Fruit fly (Drosophila melanogaster) whole organism, embryonic: ENCODE results near the gene CG9682.

Experiments used
- Adf1 ChIP-seq: fragments of 200-800 bp; sonication (Bioruptor generic); IDR thresholded peaks from 2 replicates; pipeline ENCODE4 v1.3.6; 2022; ENCODE audit warnings: missing biosample characterization, missing genetic modification characterization
- Atf-2 ChIP-seq: fragments of 200-800 bp; sonication (Bioruptor generic); optimal IDR thresholded peaks from 2 replicates; lab custom pipeline; 2016; ENCODE audit warnings: missing biosample characterization, missing genetic modification characterization
- Atf3 ChIP-seq: fragments of 200-800 bp; sonication (Bioruptor generic); optimal IDR thresholded peaks from 3 replicates; lab custom pipeline; 2016; ENCODE audit warnings: missing biosample characterization, missing genetic modification characterization
- Atf6 ChIP-seq: fragments of 200-800 bp; sonication (Bioruptor generic); IDR thresholded peaks from 2 replicates; pipeline ENCODE4 v1.3.6; 2022; ENCODE audit warnings: missing biosample characterization, missing genetic modification characterization
- CG10654 ChIP-seq: fragments of 200-800 bp; sonication (Bioruptor generic); optimal IDR thresholded peaks from 2 replicates; lab custom pipeline; 2016; ENCODE audit warnings: missing biosample characterization, missing genetic modification characterization
- CG10959 ChIP-seq: fragments of 200-800 bp; sonication (Bioruptor generic); IDR thresholded peaks from 2 replicates; pipeline ENCODE4 v1.3.6; 2022; ENCODE audit warnings: missing biosample characterization, missing genetic modification characterization
- CG11398 ChIP-seq: fragments of 200-800 bp; sonication (Bioruptor generic); optimal IDR thresholded peaks from 2 replicates; lab custom pipeline; 2016; ENCODE audit warnings: missing biosample characterization, missing genetic modification characterization
- CG12744 ChIP-seq: fragments of 200-800 bp; sonication (Bioruptor generic); optimal IDR thresholded peaks from 2 replicates; lab custom pipeline; 2016; ENCODE audit warnings: missing biosample characterization, missing genetic modification characterization
- CG13894 ChIP-seq: fragments of 200-800 bp; sonication (Bioruptor generic); optimal IDR thresholded peaks from 3 replicates; lab custom pipeline; 2018; ENCODE audit warnings: missing biosample characterization, mild to moderate bottlenecking, missing genetic modification characterization, moderate library complexity
- CG15269 ChIP-seq: fragments of 200-800 bp; sonication (Bioruptor generic); optimal IDR thresholded peaks from 2 replicates; lab custom pipeline; 2018; ENCODE audit warnings: missing biosample characterization, mild to moderate bottlenecking, missing genetic modification characterization, moderate library complexity
- CG1529 ChIP-seq: fragments of 200-800 bp; sonication (Bioruptor generic); optimal IDR thresholded peaks from 3 replicates; lab custom pipeline; 2018; ENCODE audit warnings: missing biosample characterization, missing genetic modification characterization
- CG15696 ChIP-seq: fragments of 200-800 bp; sonication (Bioruptor generic); optimal IDR thresholded peaks from 2 replicates; lab custom pipeline; 2019; ENCODE audit warnings: missing biosample characterization, mild to moderate bottlenecking, missing genetic modification characterization, moderate library complexity
- CG17186 ChIP-seq: fragments of 200-800 bp; sonication (Bioruptor generic); optimal IDR thresholded peaks from 3 replicates; lab custom pipeline; 2017; ENCODE audit warnings: missing biosample characterization, missing genetic modification reagents, missing genetic modification characterization
- CG2678 ChIP-seq: fragments of 200-800 bp; sonication (Bioruptor generic); optimal IDR thresholded peaks from 3 replicates; lab custom pipeline; 2019; ENCODE audit warnings: missing biosample characterization, mild to moderate bottlenecking, missing genetic modification characterization, moderate library complexity
- CG30020 ChIP-seq: fragments of 200-800 bp; optimal IDR thresholded peaks from 2 replicates; lab custom pipeline; 2019; ENCODE audit warnings: missing biosample characterization, mild to moderate bottlenecking, missing genetic modification characterization, moderate library complexity
- CG30403 ChIP-seq: fragments of 200-800 bp; sonication (Bioruptor generic); optimal IDR thresholded peaks from 3 replicates; lab custom pipeline; 2016; ENCODE audit warnings: missing biosample characterization, missing genetic modification characterization
- CG32772 ChIP-seq: fragments of 200-800 bp; sonication (Bioruptor generic); IDR thresholded peaks from 2 replicates; pipeline ENCODE4 v1.3.6; 2022; ENCODE audit warnings: missing biosample characterization, missing genetic modification characterization
- CG33213 ChIP-seq: fragments of 200-800 bp; sonication (Bioruptor generic); optimal IDR thresholded peaks from 3 replicates; lab custom pipeline; 2016; ENCODE audit warnings: missing biosample characterization, missing genetic modification characterization
- CG4617 ChIP-seq: fragments of 200-800 bp; sonication (Bioruptor generic); optimal IDR thresholded peaks from 3 replicates; lab custom pipeline; 2016; ENCODE audit warnings: missing biosample characterization, missing genetic modification characterization, borderline replicate concordance
- CG6254 ChIP-seq: fragments of 200-800 bp; sonication (Bioruptor generic); optimal IDR thresholded peaks from 3 replicates; lab custom pipeline; 2017; ENCODE audit warnings: mild to moderate bottlenecking, missing biosample characterization, missing genetic modification reagents, missing genetic modification characterization
- CG6272 ChIP-seq: fragments of 200-800 bp; sonication (Bioruptor generic); IDR thresholded peaks from 2 replicates; pipeline ENCODE4 v1.3.6; 2022; ENCODE audit warnings: missing biosample characterization, missing genetic modification characterization
- CG7357 ChIP-seq: fragments of 200-800 bp; sonication (Bioruptor generic); IDR thresholded peaks from 3 replicates; pipeline ENCODE4 v1.3.6; 2022; ENCODE audit warnings: missing biosample characterization, missing genetic modification characterization
- Camta ChIP-seq: fragments of 200-800 bp; sonication (Bioruptor generic); optimal IDR thresholded peaks from 2 replicates; lab custom pipeline; 2016; ENCODE audit warnings: missing biosample characterization, missing genetic modification characterization
- D19A ChIP-seq: fragments of 200-800 bp; optimal IDR thresholded peaks from 3 replicates; lab custom pipeline; 2019; ENCODE audit warnings: missing biosample characterization, mild to moderate bottlenecking, missing genetic modification characterization, moderate library complexity
- Fer2 ChIP-seq: fragments of 200-800 bp; sonication (Bioruptor generic); optimal IDR thresholded peaks from 2 replicates; lab custom pipeline; 2018; ENCODE audit warnings: missing biosample characterization, mild to moderate bottlenecking, missing genetic modification characterization, moderate library complexity
- HHEX ChIP-seq: fragments of 200-800 bp; sonication (Bioruptor generic); optimal IDR thresholded peaks from 3 replicates; lab custom pipeline; 2017; ENCODE audit warnings: missing biosample characterization, mild to moderate bottlenecking, missing genetic modification characterization, missing genetic modification reagents
- HLH3B ChIP-seq: fragments of 200-800 bp; sonication (Bioruptor generic); IDR thresholded peaks from 2 replicates; pipeline ENCODE4 v1.3.6; 2022; ENCODE audit warnings: missing biosample characterization, missing genetic modification characterization
- Myb ChIP-seq: fragments of 200-800 bp; sonication (Bioruptor generic); optimal IDR thresholded peaks from 2 replicates; lab custom pipeline; 2016; ENCODE audit warnings: missing biosample characterization, missing genetic modification characterization
- NFAT ChIP-seq: fragments of 200-800 bp; sonication (Bioruptor generic); IDR thresholded peaks from 2 replicates; pipeline ENCODE4 v1.3.6; 2022; ENCODE audit warnings: missing biosample characterization, missing genetic modification characterization
- Neu2 ChIP-seq: fragments of 200-800 bp; sonication (Bioruptor generic); optimal IDR thresholded peaks from 3 replicates; lab custom pipeline; 2016; ENCODE audit warnings: missing biosample characterization, missing genetic modification characterization, borderline replicate concordance
- Nf-YA ChIP-seq: fragments of 200-800 bp; sonication (Bioruptor generic); IDR thresholded peaks from 2 replicates; pipeline ENCODE4 v1.3.6; 2022; ENCODE audit warnings: missing biosample characterization, missing genetic modification characterization
- Rfx ChIP-seq: fragments of 200-800 bp; sonication (Bioruptor generic); IDR thresholded peaks from 2 replicates; pipeline ENCODE4 v1.3.6; 2022; ENCODE audit warnings: missing biosample characterization, missing genetic modification characterization
- Scr ChIP-seq: fragments of 200-800 bp; sonication (Bioruptor generic); IDR thresholded peaks from 2 replicates; pipeline ENCODE4 v1.3.6; 2022; ENCODE audit warnings: missing biosample characterization, missing genetic modification characterization; ENCODE audit not compliant: partially characterized antibody
- Trl ChIP-seq, 3 experiments: fragments of >200 bp in 2 of 3; fragments of 200-800 bp in 1 of 3; sonication (Bioruptor generic) in 1 of 3; optimal IDR thresholded peaks; 2 replicates in 1 of 3; 3 replicates in 2 of 3; lab custom pipeline; 2016 to 2017; ENCODE audit warnings: missing biosample characterization in 1 of 3, missing genetic modification characterization in 1 of 3
- Usf ChIP-seq: fragments of 200-800 bp; sonication (Bioruptor generic); optimal IDR thresholded peaks from 2 replicates; lab custom pipeline; 2017; ENCODE audit warnings: missing genotype, missing biosample characterization, missing genetic modification characterization
- Vsx1 ChIP-seq: fragments of 200-800 bp; sonication (Bioruptor generic); optimal IDR thresholded peaks from 2 replicates; lab custom pipeline; 2017; ENCODE audit warnings: missing biosample characterization, mild to moderate bottlenecking, missing genetic modification characterization, missing genetic modification reagents
- Xbp1 ChIP-seq: fragments of 200-800 bp; sonication (Bioruptor generic); optimal IDR thresholded peaks from 3 replicates; lab custom pipeline; 2016; ENCODE audit warnings: missing biosample characterization, mild to moderate bottlenecking, missing genetic modification characterization
- az2 ChIP-seq: fragments of 200-800 bp; sonication (Bioruptor generic); optimal IDR thresholded peaks from 3 replicates; lab custom pipeline; 2016; ENCODE audit warnings: missing biosample characterization, missing genetic modification characterization
- dpn ChIP-seq, 2 experiments: fragments of 200-800 bp; sonication (Bioruptor generic); optimal IDR thresholded peaks; 3 replicates each; lab custom pipeline; 2016; ENCODE audit warnings: missing biosample characterization in 2 of 2, missing genetic modification characterization in 2 of 2
- eve ChIP-seq, 2 experiments: fragments of >200 bp; optimal IDR thresholded peaks; 2 replicates each; lab custom pipeline; 2017; ENCODE audit warnings: missing biosample characterization in 2 of 2, missing genetic modification characterization in 2 of 2
- gce ChIP-seq: fragments of 200-800 bp; sonication (Bioruptor generic); IDR thresholded peaks from 3 replicates; pipeline ENCODE4 v1.3.6; 2022; ENCODE audit warnings: missing biosample characterization, missing genetic modification characterization
- nau ChIP-seq: fragments of 200-800 bp; sonication (Bioruptor generic); optimal IDR thresholded peaks from 3 replicates; lab custom pipeline; 2017; ENCODE audit warnings: missing biosample characterization, mild to moderate bottlenecking, missing genetic modification characterization, missing genetic modification reagents
- pros ChIP-seq: fragments of 200-800 bp; sonication (Bioruptor generic); optimal IDR thresholded peaks from 3 replicates; lab custom pipeline; 2019; ENCODE audit warnings: missing biosample characterization, mild to moderate bottlenecking, missing genetic modification characterization, moderate library complexity
- sd ChIP-seq: fragments of 200-800 bp; sonication (Bioruptor generic); optimal IDR thresholded peaks from 3 replicates; lab custom pipeline; 2018; ENCODE audit warnings: missing biosample characterization, mild to moderate bottlenecking, missing genetic modification characterization, moderate library complexity
- slbo ChIP-seq: fragments of 200-800 bp; sonication (Bioruptor generic); IDR thresholded peaks from 2 replicates; pipeline ENCODE4 v1.3.6; 2022; ENCODE audit warnings: missing biosample characterization, missing genetic modification characterization
- sr ChIP-seq: fragments of 200-800 bp; sonication (Bioruptor generic); IDR thresholded peaks from 3 replicates; pipeline ENCODE4 v1.3.6; 2022; ENCODE audit warnings: missing biosample characterization, missing genetic modification characterization
- toy ChIP-seq: fragments of 200-800 bp; sonication (Bioruptor generic); IDR thresholded peaks from 2 replicates; pipeline ENCODE4 v1.3.6; 2022; ENCODE audit warnings: missing biosample characterization, missing genetic modification characterization
- trh ChIP-seq: fragments of 200-800 bp; sonication (Bioruptor generic); optimal IDR thresholded peaks from 2 replicates; lab custom pipeline; 2016; ENCODE audit warnings: missing biosample characterization, missing genetic modification characterization
- usp ChIP-seq: fragments of >200 bp; optimal IDR thresholded peaks from 2 replicates; lab custom pipeline; 2017; ENCODE audit warnings: missing biosample characterization, missing genetic modification characterization

The CG9682 gene

dm6 chr3R:30276482-30277282 is 26.0 kb downstream of the CG9682 start (continued):
- TF ChIP-seq Adf1 (GFP tag; lab: Robert Waterston, UW) (peak; percentile 77), pros (GFP tag; lab: Kevin White, UChicago) (peak; percentile 11), Nf-YA (peak; percentile 29; the same call in 1 of the 2 replicates), CG33213 (GFP tag; lab: Kevin White, UChicago) (peak; percentile 46), CG15696 (tag; lab: Kevin White, UChicago) (peak; percentile 42), sr (GFP tag; lab: Robert Waterston, UW) (no peak), CG11398 (GFP tag; lab: Kevin White, UChicago) (peak; percentile 50), eve (GFP tag; optimal IDR thresholded peaks at IDR 0.05; lab: Kevin White, UChicago) (no peak), Myb (peak; percentile 16), toy (GFP tag; lab: Robert Waterston, UW) (no peak), Xbp1 (GFP tag; lab: Kevin White, UChicago) (peak; percentile 48), CG2678 (tag; lab: Kevin White, UChicago) (peak; percentile 51), CG32772 (GFP tag; lab: Robert Waterston, UW) (no peak), HLH3B (GFP tag; lab: Robert Waterston, UW) (peak; percentile 26; the same call in 1 of the 2 replicates), sd (tag; lab: Kevin White, UChicago) (no peak), slbo (GFP tag; lab: Robert Waterston, UW) (peak; percentile 57), CG6272 (GFP tag; lab: Robert Waterston, UW) (no peak), CG17186 (GFP tag; lab: Kevin White, UChicago) (no peak), Atf3 (no peak), Vsx1 (peak; percentile 22), Trl (optimal IDR thresholded peaks at IDR 0.05; lab: Kevin White, UChicago) (no peak), Trl (GFP tag; optimal IDR thresholded peaks at IDR 0.05; lab: Kevin White, UChicago) (peak; percentile 8), CG6254 (GFP tag; lab: Kevin White, UChicago) (peak; percentile 61), Usf (GFP tag; lab: Kevin White, UChicago) (no peak), CG15269 (tag; lab: Kevin White, UChicago) (peak; percentile 37), CG10959 (GFP tag; lab: Robert Waterston, UW) (peak; percentile 24; the same call in 1 of the 2 replicates), Neu2 (GFP tag; lab: Kevin White, UChicago) (no peak), az2 (GFP tag; lab: Kevin White, UChicago) (peak; percentile 38), dpn (GFP tag; optimal IDR thresholded peaks at IDR 0.05; lab: Kevin White, UChicago) (peak; percentile 52 to 67), Camta (peak; percentile 52), HHEX (GFP tag; lab: Kevin White, UChicago) (peak; percentile 1), CG13894 (tag; lab: Kevin White, UChicago) (no peak), gce (0 out of 3 replicates have a peak, but pooled peaks have one; percentile 29), usp (GFP tag; lab: Kevin White, UChicago) (no peak), CG1529 (GFP tag; lab: Kevin White, UChicago) (peak; percentile 39), CG10654 (GFP tag; lab: Kevin White, UChicago) (peak; percentile 59), D19A (tag; lab: Kevin White, UChicago) (peak; percentile 76), CG12744 (GFP tag; lab: Kevin White, UChicago) (no peak), Scr (no peak), CG4617 (GFP tag; lab: Kevin White, UChicago) (no peak), Rfx (GFP tag; lab: Robert Waterston, UW) (peak; percentile 65), nau (GFP tag; lab: Kevin White, UChicago) (peak; percentile 50), Atf6 (GFP tag; lab: Robert Waterston, UW) (peak; percentile 44), CG7357 (GFP tag; lab: Robert Waterston, UW) (no peak), NFAT (GFP tag; lab: Robert Waterston, UW) (no peak; the same call in 1 of the 2 replicates), trh (no peak), CG30403 (peak; percentile 56), Atf-2 (GFP tag; lab: Kevin White, UChicago) (peak; percentile 7), CG30020 (tag; lab: Kevin White, UChicago) (no peak), Fer2 (no peak)
